Comparison of ENCODE assay signal across 5 worm cellular contexts in genomic region chrX:7170575-7171297, ce11.
TF ChIP-seq lines count a peak whose summit lies in the region.

TSS of gene bar-1 (minus strand) at chrX:7170625.

TF ChIP-seq in whole organism, L1 larva, 84 proteins besides CTCF, POLR2A, EP300 and RAD21:
- TF ChIP-seq elt-2 (tag; optimal IDR thresholded peaks at IDR 0.05; lab: Kevin White, UChicago) (peak; percentile 46), efl-1 (optimal IDR thresholded peaks at IDR 0.05; lab: Kevin White, UChicago) (no peak), efl-1 (GFP tag; optimal IDR thresholded peaks at IDR 0.05 in 1 of 2; lab: Kevin White, UChicago) (no peak), elt-3 (tag; optimal IDR thresholded peaks at IDR 0.05; lab: Kevin White, UChicago) (peak in 1 of 6 experiments; percentile 8), blmp-1 (tag; optimal IDR thresholded peaks at IDR 0.05; lab: Kevin White, UChicago) (peak; percentile 8)

TF ChIP-seq in whole organism, L2 larva, 48 proteins besides CTCF, POLR2A, EP300 and RAD21:
- TF ChIP-seq skn-1 (tag; optimal IDR thresholded peaks at IDR 0.05; lab: Kevin White, UChicago) (no peak), mbf-1 (tag; optimal IDR thresholded peaks at IDR 0.05; lab: Kevin White, UChicago) (no peak), crh-2 (tag; optimal IDR thresholded peaks at IDR 0.05; lab: Kevin White, UChicago) (no peak), sem-4 (tag; optimal IDR thresholded peaks at IDR 0.05; lab: Kevin White, UChicago) (no peak), fos-1 (tag; optimal IDR thresholded peaks at IDR 0.05; lab: Kevin White, UChicago) (peak; percentile 60)

TF ChIP-seq in whole organism, L3 larva, 47 proteins besides CTCF, POLR2A, EP300 and RAD21:
- TF ChIP-seq elt-2 (tag; optimal IDR thresholded peaks at IDR 0.05; lab: Kevin White, UChicago) (peak; percentile 58), snpc-4 (tag; optimal IDR thresholded peaks at IDR 0.05; lab: Kevin White, UChicago) (no peak)

TF ChIP-seq in whole organism, L4 larva, 104 proteins besides CTCF, POLR2A, EP300 and RAD21:
- TF ChIP-seq dmd-6 (GFP tag; IDR thresholded peaks at IDR 0.05; lab: Robert Waterston, UW), result peak; percentile 39; the same call in 1 of the 2 replicates
- TF ChIP-seq skn-1 (tag; optimal IDR thresholded peaks at IDR 0.05; lab: Kevin White, UChicago), result no peak
- TF ChIP-seq ces-1 (GFP tag; optimal IDR thresholded peaks at IDR 0.05; lab: Kevin White, UChicago), result no peak
- TF ChIP-seq zip-11 (GFP tag; IDR thresholded peaks at IDR 0.05; lab: Robert Waterston, UW), result no peak
- TF ChIP-seq aha-1 (tag; lab: Kevin White, UChicago), result no peak
- no peak for TF ChIP-seq attf-4 (tag; optimal IDR thresholded peaks at IDR 0.05; lab: Kevin White, UChicago)
- no peak for TF ChIP-seq fkh-10 (GFP tag; optimal IDR thresholded peaks at IDR 0.05; lab: Kevin White, UChicago)
- TF ChIP-seq nhr-237 (tag; optimal IDR thresholded peaks at IDR 0.05; lab: Kevin White, UChicago), result no peak
- no peak for TF ChIP-seq F44E2.7 (GFP tag; IDR thresholded peaks at IDR 0.05; lab: Robert Waterston, UW)
- TF ChIP-seq daf-8 (GFP tag; IDR thresholded peaks at IDR 0.05; lab: Robert Waterston, UW), result no peak
- TF ChIP-seq hlh-11 (tag; optimal IDR thresholded peaks at IDR 0.05; lab: Kevin White, UChicago), result peak; percentile 47
- TF ChIP-seq daf-16 (GFP tag; optimal IDR thresholded peaks at IDR 0.05; lab: Kevin White, UChicago), result no peak
- peak; percentile 60 for TF ChIP-seq daf-16 (tag; optimal IDR thresholded peaks at IDR 0.05; lab: Kevin White, UChicago)
- peak; percentile 77 for TF ChIP-seq php-3 (GFP tag; IDR thresholded peaks at IDR 0.05; lab: Robert Waterston, UW)
- no peak for TF ChIP-seq lin-13 (GFP tag; optimal IDR thresholded peaks at IDR 0.05; lab: Kevin White, UChicago)
- TF ChIP-seq zfp-2 (tag; optimal IDR thresholded peaks at IDR 0.05; lab: Kevin White, UChicago), result no peak
- no peak for TF ChIP-seq snpc-1.2 (GFP tag; IDR thresholded peaks at IDR 0.05; lab: Robert Waterston, UW)
- TF ChIP-seq pqm-1 (tag; optimal IDR thresholded peaks at IDR 0.05; lab: Kevin White, UChicago), result peak; percentile 48
- no peak for TF ChIP-seq nhr-6 (tag; optimal IDR thresholded peaks at IDR 0.05; lab: Kevin White, UChicago)
- TF ChIP-seq rbr-2 (tag; optimal IDR thresholded peaks at IDR 0.05; lab: Kevin White, UChicago), result no peak
- TF ChIP-seq F37D6.2 (tag; optimal IDR thresholded peaks at IDR 0.05; lab: Kevin White, UChicago), result no peak
- TF ChIP-seq nhr-77 (tag; optimal IDR thresholded peaks at IDR 0.05; lab: Kevin White, UChicago), result peak; percentile 24
- TF ChIP-seq ztf-7 (tag; optimal IDR thresholded peaks at IDR 0.05; lab: Kevin White, UChicago), result no peak
- no peak for TF ChIP-seq ctbp-1 (GFP tag; IDR thresholded peaks at IDR 0.05; lab: Robert Waterston, UW)
- TF ChIP-seq egl-43 (GFP tag; IDR thresholded peaks at IDR 0.05; lab: Robert Waterston, UW), result no peak
- TF ChIP-seq unc-39 (tag; optimal IDR thresholded peaks at IDR 0.05; lab: Kevin White, UChicago), result no peak
- no peak for TF ChIP-seq lir-3 (tag; optimal IDR thresholded peaks at IDR 0.05; lab: Kevin White, UChicago)
- TF ChIP-seq lin-29 (GFP tag; IDR thresholded peaks at IDR 0.05; lab: Robert Waterston, UW), result no peak
- TF ChIP-seq F49E8.2 (tag; optimal IDR thresholded peaks at IDR 0.05; lab: Kevin White, UChicago; ENCODE audit: borderline replicate concordance), result no peak
- TF ChIP-seq ceh-20 (GFP tag; IDR thresholded peaks at IDR 0.05; lab: Robert Waterston, UW), result 0 out of 2 replicates have a peak, but pooled peaks have one; percentile 20
- no peak for TF ChIP-seq F10B5.3 (tag; optimal IDR thresholded peaks at IDR 0.05; lab: Kevin White, UChicago)
- no peak for TF ChIP-seq daf-19 (GFP tag; conservative IDR thresholded peaks at IDR 0.05; lab: Robert Waterston, UW)
- no peak for TF ChIP-seq zag-1 (tag; optimal IDR thresholded peaks at IDR 0.05; lab: Kevin White, UChicago)
- peak; percentile 51 for TF ChIP-seq nhr-28 (tag; optimal IDR thresholded peaks at IDR 0.05; lab: Kevin White, UChicago)
- TF ChIP-seq mdl-1 (tag; optimal IDR thresholded peaks at IDR 0.05; lab: Kevin White, UChicago), result no peak
- peak in 1 of 2 experiments; percentile 15 for TF ChIP-seq unc-62 (GFP tag; optimal IDR thresholded peaks at IDR 0.05 in 1 of 2; lab: Kevin White, UChicago)
- no peak for TF ChIP-seq unc-62 (tag; optimal IDR thresholded peaks at IDR 0.05; lab: Kevin White, UChicago)
- no peak for TF ChIP-seq hmg-1.1 (GFP tag; IDR thresholded peaks at IDR 0.05; lab: Robert Waterston, UW)
TF ChIP-seq in whole organism, L4 larva: peak in this region for 9.

TF ChIP-seq in whole organism, young adult, 124 proteins besides CTCF, POLR2A, EP300 and RAD21:
- TF ChIP-seq dox-1 (GFP tag; IDR thresholded peaks at IDR 0.05; lab: Robert Waterston, UW) (0 out of 2 replicates have a peak, but pooled peaks have one; percentile 34), rpc-1 (optimal IDR thresholded peaks at IDR 0.05; lab: Kevin White, UChicago) (no peak), rpc-1 (tag; optimal IDR thresholded peaks at IDR 0.05; lab: Kevin White, UChicago) (no peak), nhr-80 (tag; optimal IDR thresholded peaks at IDR 0.05; lab: Kevin White, UChicago) (peak; percentile 83)
